Worm (Caenorhabditis elegans) whole organism, L1 larva: ENCODE data around the gene arl-1.

Source experiments
- C16A3.4 ChIP-seq: fragments of 150-350 bp; optimal IDR thresholded peaks from 2 replicates; lab custom pipeline; 2014; ENCODE audit warnings: missing biosample characterization, missing genetic modification characterization
- F16B12.6 ChIP-seq: fragments of 150-350 bp; optimal IDR thresholded peaks from 2 replicates; lab custom pipeline; 2014; ENCODE audit warnings: missing biosample characterization, missing genetic modification characterization
- Y116A8C.19 ChIP-seq: sonication (generic microtip); optimal IDR thresholded peaks from 2 replicates; lab custom pipeline; 2016; ENCODE audit warnings: missing compliant biosample characterization, missing genetic modification characterization, borderline replicate concordance
- alr-1 ChIP-seq: fragments of 200-800 bp; sonication (Bioruptor generic); optimal IDR thresholded peaks from 2 replicates; lab custom pipeline; 2018; ENCODE audit warnings: borderline replicate concordance, mild to moderate bottlenecking, missing genetic modification characterization, missing compliant biosample characterization
- aly-2 ChIP-seq: fragments of 150-350 bp; optimal IDR thresholded peaks from 2 replicates; lab custom pipeline; 2014; ENCODE audit warnings: missing biosample characterization, missing genetic modification characterization
- blmp-1 ChIP-seq: fragments of 150-350 bp; optimal IDR thresholded peaks from 2 replicates; lab custom pipeline; 2014; ENCODE audit warnings: missing biosample characterization, missing genetic modification characterization
- ceh-8 ChIP-seq: fragments of 200-800 bp; sonication (Bioruptor generic); optimal IDR thresholded peaks from 2 replicates; lab custom pipeline; 2018; ENCODE audit warnings: mild to moderate bottlenecking, missing genetic modification characterization, moderate library complexity, missing compliant biosample characterization
- ceh-88 ChIP-seq: fragments of 200-800 bp; sonication (Bioruptor generic); IDR thresholded peaks from 2 replicates; pipeline ENCODE4 v1.3.6; 2022; ENCODE audit warnings: missing genetic modification characterization, missing compliant biosample characterization
- dpl-1 ChIP-seq, 3 experiments: fragments of 150-350 bp in 2 of 3; sonication (generic microtip) in 1 of 3; optimal IDR thresholded peaks; 2 replicates each; lab custom pipeline; 2014 to 2017; ENCODE audit warnings: missing biosample characterization in 3 of 3, missing genetic modification characterization in 3 of 3, missing genetic modification reagents in 3 of 3
- dsc-1 ChIP-seq: sonication (generic microtip); optimal IDR thresholded peaks from 2 replicates; lab custom pipeline; 2016; ENCODE audit warnings: mild to moderate bottlenecking, missing genetic modification characterization, missing compliant biosample characterization
- efl-1 ChIP-seq, 4 experiments: fragments of 150-350 bp; optimal IDR thresholded peaks in 3 of 4; peaks in 1 of 4; 1 replicate in 1 of 4; 2 replicates in 3 of 4; lab custom pipeline; 2014; ENCODE audit warnings: missing biosample characterization in 2 of 4, missing genetic modification characterization in 2 of 4, missing genetic modification reagents in 2 of 4
- efl-3 ChIP-seq: fragments of 200-800 bp; sonication (Bioruptor generic); optimal IDR thresholded peaks from 2 replicates; lab custom pipeline; 2018; ENCODE audit warnings: mild to moderate bottlenecking, missing genetic modification characterization, missing compliant biosample characterization
- elt-2 ChIP-seq: sonication (generic microtip); optimal IDR thresholded peaks from 2 replicates; lab custom pipeline; 2016; ENCODE audit warnings: missing genetic modification characterization, mild to moderate bottlenecking, inconsistent platforms, missing compliant biosample characterization, missing genetic modification reagents
- ets-5 ChIP-seq: fragments of 200-800 bp; sonication (Bioruptor generic); IDR thresholded peaks from 2 replicates; pipeline ENCODE4 v1.3.6; 2022; ENCODE audit warnings: missing genetic modification characterization, missing compliant biosample characterization
- grh-1 ChIP-seq: fragments of 200-800 bp; sonication (Bioruptor generic); IDR thresholded peaks from 2 replicates; pipeline ENCODE4 v1.3.6; 2022; ENCODE audit warnings: missing genetic modification reagents, missing genetic modification characterization, missing compliant biosample characterization
- hlh-4 ChIP-seq: sonication (generic microtip); optimal IDR thresholded peaks from 2 replicates; lab custom pipeline; 2016; ENCODE audit warnings: mild to moderate bottlenecking, missing genetic modification characterization, missing compliant biosample characterization
- irx-1 ChIP-seq: sonication (generic microtip); optimal IDR thresholded peaks from 2 replicates; lab custom pipeline; 2016; ENCODE audit warnings: missing genetic modification characterization, missing compliant biosample characterization
- isw-1 ChIP-seq: fragments of 200-800 bp; sonication (Bioruptor generic); IDR thresholded peaks from 2 replicates; pipeline ENCODE4 v1.3.6; 2022; ENCODE audit warnings: missing genetic modification characterization, missing compliant biosample characterization
- lin-13 ChIP-seq: fragments of 150-350 bp; optimal IDR thresholded peaks from 2 replicates; lab custom pipeline; 2014; ENCODE audit warnings: missing biosample characterization, missing genetic modification reagents, missing genetic modification characterization
- lin-14 ChIP-seq: fragments of 200-800 bp; sonication (Bioruptor generic); optimal IDR thresholded peaks from 2 replicates; lab custom pipeline; 2018; ENCODE audit warnings: mild to moderate bottlenecking, missing genetic modification characterization, moderate library complexity, missing compliant biosample characterization
- lsy-2 ChIP-seq, 2 experiments: fragments of 150-350 bp; optimal IDR thresholded peaks; 2 replicates each; lab custom pipeline; 2014; ENCODE audit warnings: missing biosample characterization in 2 of 2, missing genetic modification characterization in 2 of 2
- mab-9 ChIP-seq: fragments of 200-800 bp; sonication (Bioruptor generic); IDR thresholded peaks from 2 replicates; pipeline ENCODE4 v1.3.6; 2022; ENCODE audit warnings: missing genetic modification reagents, missing genetic modification characterization, missing compliant biosample characterization
- mdl-1 ChIP-seq, 2 experiments: fragments of 150-350 bp; optimal IDR thresholded peaks; 2 replicates each; lab custom pipeline; 2014 to 2017; ENCODE audit warnings: missing biosample characterization in 2 of 2, missing genetic modification characterization in 2 of 2, inconsistent platforms in 1 of 2
- nhr-19 ChIP-seq: fragments of 200-800 bp; sonication (Bioruptor generic); conservative IDR thresholded peaks from 2 replicates; pipeline ENCODE4 v1.3.6; 2022; ENCODE audit warnings: missing genetic modification characterization, missing compliant biosample characterization
- pag-3 ChIP-seq: sonication (generic microtip); optimal IDR thresholded peaks from 2 replicates; lab custom pipeline; 2017; ENCODE audit warnings: missing genetic modification characterization, mild to moderate bottlenecking, missing compliant biosample characterization, antibody characterized with exemption, borderline replicate concordance; ENCODE audit not compliant: insufficient read depth
- pqm-1 ChIP-seq: sonication (generic microtip); optimal IDR thresholded peaks from 3 replicates; lab custom pipeline; 2017; ENCODE audit warnings: missing biosample characterization, missing genetic modification characterization
- rnt-1 ChIP-seq: sonication (generic microtip); optimal IDR thresholded peaks from 2 replicates; lab custom pipeline; 2016; ENCODE audit warnings: mild to moderate bottlenecking, missing genetic modification characterization, moderate library complexity, missing compliant biosample characterization
- snu-23 ChIP-seq: sonication (generic microtip); optimal IDR thresholded peaks from 2 replicates; lab custom pipeline; 2016; ENCODE audit warnings: missing genetic modification characterization, missing compliant biosample characterization
- sox-4 ChIP-seq: sonication (generic microtip); optimal IDR thresholded peaks from 2 replicates; lab custom pipeline; 2016; ENCODE audit warnings: missing genetic modification characterization, missing compliant biosample characterization
- unc-62 ChIP-seq: fragments of 150-350 bp; optimal IDR thresholded peaks from 2 replicates; lab custom pipeline; 2014; ENCODE audit warnings: missing biosample characterization, missing genetic modification reagents, missing genetic modification characterization
- unc-86 ChIP-seq: sonication (generic microtip); optimal IDR thresholded peaks from 2 replicates; lab custom pipeline; 2016; ENCODE audit warnings: missing genetic modification characterization, missing compliant biosample characterization
- vab-15 ChIP-seq: sonication (generic microtip); optimal IDR thresholded peaks from 2 replicates; lab custom pipeline; 2017; ENCODE audit warnings: missing genotype, mild to moderate bottlenecking, missing genetic modification characterization, missing compliant biosample characterization
- xbp-1 ChIP-seq: sonication (generic microtip); optimal IDR thresholded peaks from 2 replicates; lab custom pipeline; 2016; ENCODE audit warnings: missing genetic modification characterization, missing compliant biosample characterization
- zag-1 ChIP-seq: fragments of 150-350 bp; optimal IDR thresholded peaks from 2 replicates; lab custom pipeline; 2014; ENCODE audit warnings: missing biosample characterization, missing genetic modification characterization
- zip-4 ChIP-seq: fragments of 200-800 bp; sonication (Bioruptor generic); optimal IDR thresholded peaks from 2 replicates; lab custom pipeline; 2018; ENCODE audit warnings: mild to moderate bottlenecking, missing genetic modification characterization, moderate library complexity, missing compliant biosample characterization
- ztf-11 ChIP-seq, 2 experiments: sonication (generic microtip); optimal IDR thresholded peaks; 2 replicates each; lab custom pipeline; 2016 to 2017; ENCODE audit warnings: missing genetic modification characterization in 2 of 2, missing biosample characterization in 1 of 2, missing compliant biosample characterization in 1 of 2
- ztf-4 ChIP-seq: fragments of 150-350 bp; optimal IDR thresholded peaks from 2 replicates; lab custom pipeline; 2014; ENCODE audit warnings: missing biosample characterization, missing genetic modification characterization

The arl-1 gene

ce11 chrII:8569038-8569977 is 12.5 kb upstream of the arl-1 start, which contains the start of the genes col-38 and rpl-5 (continued):
- TF ChIP-seq blmp-1 (tag; lab: Kevin White, UChicago): peak; percentile 86
- peak; percentile 96 for TF ChIP-seq C16A3.4 (tag; lab: Kevin White, UChicago)
- peak in 1 of 2 experiments; percentile 85 for TF ChIP-seq mdl-1 (tag; optimal IDR thresholded peaks at IDR 0.05; lab: Kevin White, UChicago)
- TF ChIP-seq irx-1 (tag; lab: Kevin White, UChicago): peak; percentile 54
- no peak for TF ChIP-seq pqm-1 (tag; lab: Kevin White, UChicago)
- peak; percentile 95 for TF ChIP-seq snu-23 (GFP tag; lab: Kevin White, UChicago)
- TF ChIP-seq ceh-88: peak; percentile 79
- peak; percentile 60 for TF ChIP-seq ceh-8 (GFP tag; lab: Kevin White, UChicago)
- peak; percentile 82 for TF ChIP-seq dsc-1 (tag; lab: Kevin White, UChicago)
- peak; percentile 92 for TF ChIP-seq rnt-1 (tag; lab: Kevin White, UChicago)
- TF ChIP-seq lin-14: peak; percentile 93
- TF ChIP-seq Y116A8C.19: no peak
- TF ChIP-seq ztf-11 (tag; optimal IDR thresholded peaks at IDR 0.05; lab: Kevin White, UChicago): peak in 1 of 2 experiments; percentile 56
- TF ChIP-seq mab-9 (GFP tag; lab: Robert Waterston, UW): peak; percentile 52; the same call in 1 of the 2 replicates
- peak; percentile 82 for TF ChIP-seq vab-15
- peak; percentile 96 for TF ChIP-seq isw-1 (GFP tag; lab: Robert Waterston, UW)
- peak; percentile 30 for TF ChIP-seq aly-2 (tag; lab: Kevin White, UChicago)
- TF ChIP-seq alr-1: no peak
- peak; percentile 97 to 99 (median 97) for TF ChIP-seq dpl-1 (GFP tag; optimal IDR thresholded peaks at IDR 0.05; lab: Kevin White, UChicago)
- TF ChIP-seq unc-86: peak; percentile 79
- no peak for TF ChIP-seq pag-3 (tag; lab: Kevin White, UChicago)
- no peak for TF ChIP-seq zag-1 (tag; lab: Kevin White, UChicago)
- peak; percentile 75 for TF ChIP-seq grh-1 (GFP tag; lab: Robert Waterston, UW)
- TF ChIP-seq hlh-4 (tag; lab: Kevin White, UChicago): no peak
- peak; percentile 98 for TF ChIP-seq F16B12.6
- TF ChIP-seq ztf-4 (tag; lab: Kevin White, UChicago): peak; percentile 57
- TF ChIP-seq elt-2: peak; percentile 66
- peak; percentile 47 for TF ChIP-seq zip-4
- TF ChIP-seq lsy-2 (tag; optimal IDR thresholded peaks at IDR 0.05; lab: Kevin White, UChicago): peak; percentile 97 to 99
- TF ChIP-seq sox-4: peak; percentile 30
- TF ChIP-seq nhr-19 (GFP tag; lab: Robert Waterston, UW): peak; percentile 88
- TF ChIP-seq efl-3: no peak
- peak; percentile 95 for TF ChIP-seq xbp-1 (tag; lab: Kevin White, UChicago)

ce11 chrII:8570977-8571376 is 10.8 kb upstream of the arl-1 start, which contains the start of gene bcs-1:
Gene bcs-1 (plus strand): TSS chrII:8571085.
- TF ChIP-seq lsy-2 (tag; optimal IDR thresholded peaks at IDR 0.05; lab: Kevin White, UChicago) (peak in 1 of 2 experiments; percentile 53), lin-13 (GFP tag; lab: Kevin White, UChicago) (no peak), mdl-1 (tag; optimal IDR thresholded peaks at IDR 0.05; lab: Kevin White, UChicago) (no peak), ets-5 (no peak), efl-1 (optimal IDR thresholded peaks at IDR 0.05; lab: Kevin White, UChicago) (no peak), efl-1 (GFP tag; optimal IDR thresholded peaks at IDR 0.05 in 1 of 2; lab: Kevin White, UChicago) (peak in 1 of 2 experiments; percentile 77), unc-62 (GFP tag; lab: Kevin White, UChicago) (no peak)
